Fruit fly (Drosophila melanogaster): ENCODE data around the gene CG11537.

The CG11537 gene

dm6 chr3L:3141411-3141810 is 1.8 kb downstream of the CG11537 start (continued):
- TF ChIP-seq bsh (GFP tag; optimal IDR thresholded peaks at IDR 0.05) (peak in 1 of 2 experiments; percentile 61), lab (GFP tag; optimal IDR thresholded peaks at IDR 0.05) (no peak), nerfin-2 (GFP tag; IDR thresholded peaks at IDR 0.05; ENCODE audit: partially characterized antibody) (no peak), corto (GFP tag; optimal IDR thresholded peaks at IDR 0.05) (no peak), Poxn (GFP tag; IDR thresholded peaks at IDR 0.05) (no peak), gsb-n (tag; optimal IDR thresholded peaks at IDR 0.05) (peak; percentile 50), CG5245 (GFP tag; optimal IDR thresholded peaks at IDR 0.05) (no peak), E2f1 (GFP tag; IDR thresholded peaks at IDR 0.05) (no peak), C15 (GFP tag; IDR thresholded peaks at IDR 0.05) (no peak), CG11247 (GFP tag; IDR thresholded peaks at IDR 0.05) (0 out of 2 replicates have a peak, but pooled peaks have one; percentile 32), Dbx (GFP tag; IDR thresholded peaks at IDR 0.05) (no peak), ara (GFP tag; IDR thresholded peaks at IDR 0.05) (0 out of 2 replicates have a peak, but pooled peaks have one; percentile 44), Asciz (GFP tag; optimal IDR thresholded peaks at IDR 0.05) (peak; percentile 8), Sin3A (optimal IDR thresholded peaks at IDR 0.05) (no peak), CG3407 (GFP tag; optimal IDR thresholded peaks at IDR 0.05) (peak; percentile 22), CG2199 (GFP tag; IDR thresholded peaks at IDR 0.05) (no peak), Stat92E (GFP tag; optimal IDR thresholded peaks at IDR 0.05) (no peak), CG1792 (GFP tag; optimal IDR thresholded peaks at IDR 0.05) (no peak), CG10321 (GFP tag; IDR thresholded peaks at IDR 0.05) (no peak), CG6654 (GFP tag; optimal IDR thresholded peaks at IDR 0.05) (no peak), CG18599 (GFP tag; optimal IDR thresholded peaks at IDR 0.05) (no peak), CG6683 (GFP tag; optimal IDR thresholded peaks at IDR 0.05) (no peak), MTF-1 (GFP tag; optimal IDR thresholded peaks at IDR 0.05; ENCODE audit: borderline replicate concordance) (peak; percentile 10), dysf (GFP tag; IDR thresholded peaks at IDR 0.05) (no peak), HmgD (GFP tag; optimal IDR thresholded peaks at IDR 0.05) (no peak), bbx (GFP tag; IDR thresholded peaks at IDR 0.05; ENCODE audit: partially characterized antibody) (no peak), kah (GFP tag; optimal IDR thresholded peaks at IDR 0.05) (peak; percentile 5), ab (GFP tag; optimal IDR thresholded peaks at IDR 0.05) (no peak), Sox100B (GFP tag; optimal IDR thresholded peaks at IDR 0.05) (no peak), HmgZ (tag; optimal IDR thresholded peaks at IDR 0.05) (no peak), E2f2 (GFP tag; IDR thresholded peaks at IDR 0.05) (no peak), Pdp1 (GFP tag; optimal IDR thresholded peaks at IDR 0.05) (peak in 1 of 2 experiments; percentile 73), ato (GFP tag; IDR thresholded peaks at IDR 0.05; ENCODE audit: partially characterized antibody) (no peak), Hr78 (GFP tag; optimal IDR thresholded peaks at IDR 0.05) (peak in 1 of 2 experiments; percentile 88), Mes4 (GFP tag; optimal IDR thresholded peaks at IDR 0.05) (no peak), lola (GFP tag; optimal IDR thresholded peaks at IDR 0.05) (peak in 1 of 3 experiments; percentile 33), CG9817 (tag; optimal IDR thresholded peaks at IDR 0.05) (no peak), tgo (GFP tag; IDR thresholded peaks at IDR 0.05) (no peak), salm (tag; optimal IDR thresholded peaks at IDR 0.05) (no peak), CG6175 (GFP tag; IDR thresholded peaks at IDR 0.05) (no peak), zfh1 (GFP tag; IDR thresholded peaks at IDR 0.05) (peak; percentile 9; the same call in 1 of the 3 replicates), amos (GFP tag; IDR thresholded peaks at IDR 0.05; ENCODE audit: partially characterized antibody) (no peak), CG32772 (GFP tag; IDR thresholded peaks at IDR 0.05) (no peak), unpg (GFP tag; optimal IDR thresholded peaks at IDR 0.05) (no peak), B-H2 (GFP tag; optimal IDR thresholded peaks at IDR 0.05) (no peak), CG11093 (GFP tag; IDR thresholded peaks at IDR 0.05) (no peak), CG1602 (GFP tag; optimal IDR thresholded peaks at IDR 0.05) (no peak), CG8359 (GFP tag; optimal IDR thresholded peaks at IDR 0.05; ENCODE audit: borderline replicate concordance) (no peak), CG12942 (GFP tag; optimal IDR thresholded peaks at IDR 0.05) (no peak), tx (GFP tag; optimal IDR thresholded peaks at IDR 0.05) (no peak)

Data from whole organism, embryonic.